Worm (Caenorhabditis elegans): ENCODE measurements around the gene jmjd-4.

jmjd-4 gene

DNA sequence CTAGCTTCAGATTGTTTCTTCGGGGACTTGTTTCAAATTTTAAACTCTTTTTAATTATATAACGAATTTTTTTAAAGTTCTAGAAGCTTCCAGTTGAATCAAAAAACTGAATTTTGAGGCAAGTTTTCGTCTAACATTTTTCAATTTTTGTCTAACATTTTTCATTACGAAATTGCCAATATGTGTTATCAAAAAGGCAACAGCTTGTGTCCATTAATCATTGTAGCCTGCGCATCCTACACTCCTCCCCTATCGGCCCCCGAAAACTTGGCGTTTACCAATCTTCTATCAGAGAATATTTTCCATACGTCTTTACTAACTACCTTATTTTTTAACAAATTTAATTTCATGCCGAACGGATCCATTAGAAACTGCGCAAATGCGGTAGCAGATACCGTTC is 33.7 kb downstream of the jmjd-4 start, which contains the start of gene vglu-3:
Gene vglu-3 (plus strand): TSS at position 301 of the 400 bp plus-strand sequence.
- TF ChIP-seq elt-1 (tag; optimal IDR thresholded peaks at IDR 0.05): no peak
- no peak for TF ChIP-seq ztf-4 (tag; optimal IDR thresholded peaks at IDR 0.05)
- TF ChIP-seq elt-2 (tag; optimal IDR thresholded peaks at IDR 0.05): no peak
- TF ChIP-seq nhr-237 (tag; optimal IDR thresholded peaks at IDR 0.05): no peak
- no peak for TF ChIP-seq nhr-23 (tag; optimal IDR thresholded peaks at IDR 0.05)
- TF ChIP-seq hmg-11 (tag; optimal IDR thresholded peaks at IDR 0.05): no peak
- TF ChIP-seq egl-27 (tag; optimal IDR thresholded peaks at IDR 0.05): no peak
- TF ChIP-seq zag-1 (tag; optimal IDR thresholded peaks at IDR 0.05): no peak
- TF ChIP-seq lin-39 (tag; optimal IDR thresholded peaks at IDR 0.05): no peak
- no peak for TF ChIP-seq nhr-76 (tag; optimal IDR thresholded peaks at IDR 0.05)
- no peak for TF ChIP-seq ceh-82 (tag; optimal IDR thresholded peaks at IDR 0.05)
- TF ChIP-seq daf-12 (tag; optimal IDR thresholded peaks at IDR 0.05): no peak
- no peak for TF ChIP-seq unc-39 (tag; optimal IDR thresholded peaks at IDR 0.05)
- TF ChIP-seq eor-1 (tag; optimal IDR thresholded peaks at IDR 0.05): no peak
- no peak for TF ChIP-seq mml-1 (tag; optimal IDR thresholded peaks at IDR 0.05)
- TF ChIP-seq ztf-11 (tag; optimal IDR thresholded peaks at IDR 0.05): no peak
- no peak for TF ChIP-seq nhr-67 (tag; optimal IDR thresholded peaks at IDR 0.05)

DNA sequence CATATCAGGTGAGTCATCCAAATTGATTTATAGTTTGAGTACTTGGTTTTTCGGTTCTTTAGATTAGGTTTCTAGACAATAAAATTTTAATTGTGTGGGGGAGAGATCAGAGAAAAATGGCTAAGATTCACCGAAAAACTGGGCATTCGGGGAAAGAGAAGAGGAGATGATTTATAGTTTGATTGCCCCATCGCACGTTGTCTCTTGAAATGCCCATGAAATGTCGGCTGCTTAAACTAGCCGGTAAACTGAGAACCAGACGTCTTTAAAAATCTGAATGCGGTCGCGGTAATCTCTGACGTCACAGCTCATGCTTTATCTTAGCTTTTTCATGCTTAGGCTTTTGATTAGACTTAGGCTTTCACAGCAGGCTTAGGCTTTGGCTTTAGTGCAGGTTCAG is 36.9 kb downstream of the jmjd-4 start:
- no peak for TF ChIP-seq nhr-23 (tag; optimal IDR thresholded peaks at IDR 0.05)
- TF ChIP-seq ZK546.5 (tag; optimal IDR thresholded peaks at IDR 0.05): no peak
- TF ChIP-seq lsy-12 (tag; optimal IDR thresholded peaks at IDR 0.05): no peak
- no peak for TF ChIP-seq pha-4 (tag; optimal IDR thresholded peaks at IDR 0.05)
- TF ChIP-seq eor-1 (tag; optimal IDR thresholded peaks at IDR 0.05): no peak
- TF ChIP-seq nhr-77 (tag; optimal IDR thresholded peaks at IDR 0.05): no peak
- TF ChIP-seq nhr-67 (tag; optimal IDR thresholded peaks at IDR 0.05): no peak
- no peak for TF ChIP-seq nhr-25 (tag; optimal IDR thresholded peaks at IDR 0.05)
- no peak for TF ChIP-seq lin-15B (tag; optimal IDR thresholded peaks at IDR 0.05)
- TF ChIP-seq ztf-11 (tag; optimal IDR thresholded peaks at IDR 0.05): no peak
- TF ChIP-seq nfya-1 (tag; optimal IDR thresholded peaks at IDR 0.05; ENCODE audit: insufficient read depth): no peak
- no peak for TF ChIP-seq unc-39 (tag; optimal IDR thresholded peaks at IDR 0.05)
- no peak for TF ChIP-seq elt-2 (tag; optimal IDR thresholded peaks at IDR 0.05)
- TF ChIP-seq nhr-76 (tag; optimal IDR thresholded peaks at IDR 0.05): no peak
- TF ChIP-seq fos-1 (tag; optimal IDR thresholded peaks at IDR 0.05): no peak

DNA sequence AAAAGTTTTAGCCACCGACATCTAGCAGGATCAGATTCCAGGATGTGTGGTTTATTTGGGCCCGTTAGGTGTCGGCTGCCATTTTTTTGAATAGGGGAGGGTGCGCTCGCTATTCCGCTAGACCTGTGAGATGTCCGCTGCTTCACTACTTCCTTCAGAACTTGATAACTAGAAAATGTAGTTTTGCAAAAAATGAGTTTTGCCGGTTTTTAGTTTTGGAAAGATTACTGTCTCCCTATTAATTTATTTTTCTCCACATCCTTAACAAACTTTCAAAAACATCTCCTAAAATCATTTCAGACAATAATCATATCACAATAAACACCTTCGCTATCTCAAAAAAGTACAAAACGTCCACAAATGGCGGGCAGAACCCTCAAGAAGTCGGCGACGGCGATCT is 39.0 kb downstream of the jmjd-4 start, which contains the start of gene vglu-2:
Gene vglu-2 (plus strand): TSS at position 301 of the 400 bp plus-strand sequence.
- no peak for TF ChIP-seq nhr-237 (tag; optimal IDR thresholded peaks at IDR 0.05)
- no peak for TF ChIP-seq fos-1 (tag; optimal IDR thresholded peaks at IDR 0.05)
- TF ChIP-seq ceh-16 (tag; optimal IDR thresholded peaks at IDR 0.05): no peak
- no peak for TF ChIP-seq elt-1 (tag; optimal IDR thresholded peaks at IDR 0.05)
- no peak for TF ChIP-seq mml-1 (tag; optimal IDR thresholded peaks at IDR 0.05)
- no peak for TF ChIP-seq elt-3 (tag; optimal IDR thresholded peaks at IDR 0.05)

DNA sequence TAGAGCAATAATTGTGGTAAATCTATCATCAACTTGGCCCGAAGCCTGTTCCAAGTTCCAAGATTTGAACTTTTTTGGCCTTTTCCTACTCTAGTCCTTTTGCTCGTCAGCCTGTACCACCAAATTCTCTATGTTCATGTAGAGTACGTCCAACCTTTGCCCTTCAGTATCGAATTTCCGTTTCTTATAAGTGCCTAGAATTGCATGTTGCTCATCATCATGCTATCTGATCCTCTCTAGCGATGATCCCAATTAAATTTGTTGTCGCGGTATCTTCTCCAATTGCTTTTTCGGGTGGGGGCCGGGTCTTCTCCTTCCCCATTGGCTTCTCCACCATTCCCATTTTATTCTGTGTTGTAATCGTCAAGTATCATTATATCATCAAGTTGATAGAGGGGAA is 39.9 kb downstream of the jmjd-4 start:
- TF ChIP-seq nhr-67 (tag; optimal IDR thresholded peaks at IDR 0.05): no peak
- no peak for TF ChIP-seq ceh-9 (tag; optimal IDR thresholded peaks at IDR 0.05)

DNA sequence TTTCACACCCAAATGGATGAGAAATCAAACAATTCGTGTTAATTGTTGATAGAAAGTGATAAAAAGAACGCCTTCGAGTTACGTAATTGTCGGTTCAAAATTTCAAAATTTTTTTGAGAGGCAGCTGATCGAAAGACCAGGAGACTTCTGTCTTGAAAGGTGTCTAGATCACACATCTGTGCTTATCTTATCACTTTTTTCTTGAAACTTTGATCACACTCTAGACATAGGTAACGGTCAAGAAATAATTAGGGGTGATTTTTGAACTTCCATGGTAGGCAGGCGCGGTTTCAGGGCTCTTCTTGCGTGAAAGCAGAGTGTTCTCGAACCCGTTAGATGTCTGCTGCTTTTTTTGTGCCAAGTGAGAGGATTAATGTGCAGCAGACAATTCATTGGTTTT is 40.5 kb downstream of the jmjd-4 start:
- TF ChIP-seq elt-3 (tag; optimal IDR thresholded peaks at IDR 0.05) (peak in 1 of 3 experiments; percentile 56), ztf-11 (tag; optimal IDR thresholded peaks at IDR 0.05) (no peak), nhr-23 (tag; optimal IDR thresholded peaks at IDR 0.05) (no peak)

DNA sequence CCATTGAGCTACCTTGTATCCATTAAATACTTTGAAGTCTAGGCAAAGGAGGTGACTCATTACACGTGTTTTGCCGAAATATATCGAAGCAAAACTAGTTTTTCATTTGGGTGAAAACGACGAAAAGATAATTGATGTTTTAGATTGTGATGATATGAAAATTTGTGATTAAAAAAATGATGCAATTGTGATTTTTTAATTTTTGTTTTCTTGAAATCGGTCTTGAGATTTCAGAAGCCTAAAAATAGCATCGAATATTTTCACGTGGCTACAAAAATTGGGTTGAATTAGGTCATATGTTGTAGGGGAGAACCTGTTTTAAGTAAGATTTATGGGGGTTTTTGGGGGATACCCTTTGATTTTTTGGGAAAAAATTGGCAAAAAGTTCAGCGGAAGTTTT is 43.3 kb downstream of the jmjd-4 start:
- no peak for TF ChIP-seq nhr-67 (tag; optimal IDR thresholded peaks at IDR 0.05)
- peak; percentile 47 for TF ChIP-seq nhr-23 (tag; optimal IDR thresholded peaks at IDR 0.05)
- TF ChIP-seq nhr-76 (tag; optimal IDR thresholded peaks at IDR 0.05): no peak
- no peak for TF ChIP-seq elt-2 (tag; optimal IDR thresholded peaks at IDR 0.05)
- TF ChIP-seq mdl-1 (tag; optimal IDR thresholded peaks at IDR 0.05): no peak
- TF ChIP-seq nhr-43 (tag; optimal IDR thresholded peaks at IDR 0.05; ENCODE audit: poor library complexity, severe bottlenecking): peak; percentile 63

DNA sequence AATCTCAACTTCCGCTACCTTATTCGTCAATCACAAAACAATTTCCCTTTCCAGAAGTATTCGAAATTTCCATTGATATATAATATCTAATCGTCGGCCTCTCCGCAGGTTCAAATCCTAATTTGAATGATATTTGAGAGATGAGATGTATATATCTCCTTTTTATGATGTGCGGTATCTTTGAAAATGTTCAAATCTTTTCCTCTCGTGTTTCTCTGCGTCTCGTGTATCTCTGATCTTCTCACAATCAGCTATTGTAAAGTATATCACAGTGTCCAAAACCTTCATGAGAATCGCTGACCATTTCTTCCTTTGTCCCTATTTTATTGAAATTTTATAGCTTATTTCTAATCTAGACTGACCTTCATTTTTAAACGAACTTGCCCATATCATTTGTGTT is 44.0 kb downstream of the jmjd-4 start:
- TF ChIP-seq nhr-43 (tag; optimal IDR thresholded peaks at IDR 0.05; ENCODE audit: poor library complexity, severe bottlenecking) (peak; percentile 24), skn-1 (tag; optimal IDR thresholded peaks at IDR 0.05) (no peak), hmg-11 (tag; optimal IDR thresholded peaks at IDR 0.05) (no peak), nhr-12 (tag; optimal IDR thresholded peaks at IDR 0.05) (no peak), nhr-28 (tag; optimal IDR thresholded peaks at IDR 0.05) (no peak), elt-3 (tag; optimal IDR thresholded peaks at IDR 0.05) (no peak)

Measured in whole organism, L3 larva.